Fruit fly (Drosophila melanogaster): Measurements from ENCODE around the gene Saf-B.

The Saf-B gene

dm6 chr3R:24809576-24810279 lies 7.5 kb upstream of the Saf-B start (continued):
- TF ChIP-seq CG9797 (GFP tag; optimal IDR thresholded peaks at IDR 0.05): no peak
- peak; percentile 52 for TF ChIP-seq nerfin-1 (tag; optimal IDR thresholded peaks at IDR 0.05)
- TF ChIP-seq her (GFP tag; optimal IDR thresholded peaks at IDR 0.05): no peak
- TF ChIP-seq CoRest (tag; optimal IDR thresholded peaks at IDR 0.05): no peak
- no peak for TF ChIP-seq Gug (GFP tag; IDR thresholded peaks at IDR 0.05)
- no peak for TF ChIP-seq jing (GFP tag; optimal IDR thresholded peaks at IDR 0.05)
- no peak for TF ChIP-seq zen (tag; optimal IDR thresholded peaks at IDR 0.05)
- TF ChIP-seq Elba2 (GFP tag; optimal IDR thresholded peaks at IDR 0.05): no peak
- no peak for TF ChIP-seq pros (GFP tag; optimal IDR thresholded peaks at IDR 0.05)
- TF ChIP-seq CG6654 (GFP tag; optimal IDR thresholded peaks at IDR 0.05): no peak
- no peak for TF ChIP-seq Awh (GFP tag; IDR thresholded peaks at IDR 0.05)
- TF ChIP-seq Atf6 (GFP tag; IDR thresholded peaks at IDR 0.05): peak; percentile 45; the same call in 1 of the 2 replicates
- TF ChIP-seq Taf1 (GFP tag; IDR thresholded peaks at IDR 0.05): no peak
- TF ChIP-seq CG18011 (GFP tag; optimal IDR thresholded peaks at IDR 0.05): no peak
- TF ChIP-seq HmgZ (tag; optimal IDR thresholded peaks at IDR 0.05): peak; percentile 26
- TF ChIP-seq cg (GFP tag; optimal IDR thresholded peaks at IDR 0.05): no peak
- no peak for TF ChIP-seq CG4360 (GFP tag; IDR thresholded peaks at IDR 0.05)
- TF ChIP-seq unc-4 (GFP tag; IDR thresholded peaks at IDR 0.05; ENCODE audit: partially characterized antibody): no peak
- no peak for TF ChIP-seq CG3163 (GFP tag; optimal IDR thresholded peaks at IDR 0.05)
- TF ChIP-seq CG3838 (GFP tag; optimal IDR thresholded peaks at IDR 0.05): peak; percentile 37
- peak; percentile 61 for TF ChIP-seq fd3F (GFP tag; optimal IDR thresholded peaks at IDR 0.05)
- TF ChIP-seq Bgb (GFP tag; IDR thresholded peaks at IDR 0.05; ENCODE audit: partially characterized antibody): no peak
- TF ChIP-seq klu (GFP tag; IDR thresholded peaks at IDR 0.05): no peak
- no peak for TF ChIP-seq Opbp (GFP tag; IDR thresholded peaks at IDR 0.05; ENCODE audit: partially characterized antibody)
- TF ChIP-seq BEAF-32 (GFP tag; optimal IDR thresholded peaks at IDR 0.05): no peak
- TF ChIP-seq Hand (GFP tag; optimal IDR thresholded peaks at IDR 0.05): no peak
- TF ChIP-seq btn (GFP tag; optimal IDR thresholded peaks at IDR 0.05): no peak
- TF ChIP-seq CG14050 (GFP tag; IDR thresholded peaks at IDR 0.05): no peak
- TF ChIP-seq CHES-1-like (GFP tag; optimal IDR thresholded peaks at IDR 0.05): no peak
- TF ChIP-seq crol (GFP tag; IDR thresholded peaks at IDR 0.05): no peak
- no peak for TF ChIP-seq Mad (GFP tag; optimal IDR thresholded peaks at IDR 0.05)
- no peak for TF ChIP-seq CG4424 (GFP tag; optimal IDR thresholded peaks at IDR 0.05)
- no peak for TF ChIP-seq CG7786 (GFP tag; optimal IDR thresholded peaks at IDR 0.05)
- TF ChIP-seq pan (optimal IDR thresholded peaks at IDR 0.05): no peak
- no peak for TF ChIP-seq pan (GFP tag; optimal IDR thresholded peaks at IDR 0.05 in 1 of 2, IDR thresholded peaks at IDR 0.05 in 1 of 2)
- peak; percentile 14 for TF ChIP-seq eyg (GFP tag; optimal IDR thresholded peaks at IDR 0.05)
- no peak for TF ChIP-seq Rx (GFP tag; IDR thresholded peaks at IDR 0.05)
- no peak for TF ChIP-seq CG18599 (GFP tag; optimal IDR thresholded peaks at IDR 0.05)
- no peak for TF ChIP-seq CG42726 (GFP tag; IDR thresholded peaks at IDR 0.05; ENCODE audit: partially characterized antibody)
- no peak for TF ChIP-seq CG14667 (GFP tag; IDR thresholded peaks at IDR 0.05)
- TF ChIP-seq ac (GFP tag; optimal IDR thresholded peaks at IDR 0.05): no peak
- TF ChIP-seq CG11456 (GFP tag; IDR thresholded peaks at IDR 0.05): no peak
- no peak for TF ChIP-seq CG9876 (GFP tag; optimal IDR thresholded peaks at IDR 0.05)
- no peak for TF ChIP-seq CG15479 (GFP tag; optimal IDR thresholded peaks at IDR 0.05)
- TF ChIP-seq NC2β (GFP tag; optimal IDR thresholded peaks at IDR 0.05): no peak
- TF ChIP-seq dysf (GFP tag; IDR thresholded peaks at IDR 0.05): no peak
- peak; percentile 74 for TF ChIP-seq CG3281 (GFP tag; optimal IDR thresholded peaks at IDR 0.05)
- peak; percentile 67 for TF ChIP-seq HHEX (GFP tag; optimal IDR thresholded peaks at IDR 0.05)
- TF ChIP-seq hkb (optimal IDR thresholded peaks at IDR 0.05): no peak
- TF ChIP-seq hkb (GFP tag; IDR thresholded peaks at IDR 0.05): peak; percentile 33; the same call in 1 of the 2 replicates
- TF ChIP-seq gsb-n (tag; optimal IDR thresholded peaks at IDR 0.05): no peak

Measured in whole organism, embryonic.